Worm (Caenorhabditis elegans) whole organism, young adult: ENCODE data around the gene lsd-1.
A peak's percentile ranks its signal among the peaks of the same experiment; 100 is the strongest.
"Not testable (repeated sequence)": the region's sequence is repeated elsewhere in the genome, so short reads cannot be mapped to it uniquely, and the experiment has no call there.

Source experiments
- B0336.3 ChIP-seq: fragments of 200-800 bp; sonication (Bioruptor generic); IDR thresholded peaks from 2 replicates; pipeline ENCODE4 v1.3.6; 2022; ENCODE audit warnings: missing genetic modification characterization, missing compliant biosample characterization
- F22D6.2 ChIP-seq: sonication (generic microtip); optimal IDR thresholded peaks from 2 replicates; lab custom pipeline; 2016; ENCODE audit warnings: mild to moderate bottlenecking, missing genetic modification characterization, missing compliant biosample characterization
- Y67H2A.10 ChIP-seq: fragments of 200-800 bp; sonication (Bioruptor generic); conservative IDR thresholded peaks from 2 replicates; pipeline ENCODE4 v1.3.6; 2022; ENCODE audit warnings: missing genetic modification reagents, missing genetic modification characterization, missing compliant biosample characterization
- attf-6 ChIP-seq: fragments of 200-800 bp; sonication (Bioruptor generic); IDR thresholded peaks from 2 replicates; pipeline ENCODE4 v1.3.6; 2022; ENCODE audit warnings: missing genetic modification reagents, missing genetic modification characterization, missing compliant biosample characterization
- ccch-3 ChIP-seq: fragments of 200-800 bp; sonication (Bioruptor generic); optimal IDR thresholded peaks from 2 replicates; lab custom pipeline; 2018; ENCODE audit warnings: mild to moderate bottlenecking, missing genetic modification characterization, missing compliant biosample characterization
- cebp-1 ChIP-seq, 2 experiments: fragments of 200-800 bp in 1 of 2; sonication (Bioruptor generic) in 1 of 2; sonication (generic microtip) in 1 of 2; IDR thresholded peaks in 1 of 2; optimal IDR thresholded peaks in 1 of 2; 2 replicates each; pipeline versions ENCODE4 v1.3.6 to Lab custom; 2017 to 2022; ENCODE audit warnings: missing compliant biosample characterization in 2 of 2, missing genetic modification characterization in 2 of 2, mild to moderate bottlenecking in 1 of 2, missing genetic modification reagents in 1 of 2, moderate library complexity in 1 of 2
- ceh-40 ChIP-seq: fragments of 200-800 bp; sonication (Bioruptor generic); IDR thresholded peaks from 2 replicates; pipeline ENCODE4 v1.3.6; 2022; ENCODE audit warnings: missing genetic modification characterization, missing compliant biosample characterization
- die-1 ChIP-seq: sonication (generic microtip); optimal IDR thresholded peaks from 2 replicates; lab custom pipeline; 2016; ENCODE audit warnings: missing genotype, mild to moderate bottlenecking, missing genetic modification characterization, missing compliant biosample characterization
- egl-18 ChIP-seq: fragments of 200-800 bp; sonication (Bioruptor generic); IDR thresholded peaks from 2 replicates; pipeline ENCODE4 v1.3.6; 2022; ENCODE audit warnings: missing genetic modification reagents, missing genetic modification characterization, missing compliant biosample characterization
- egrh-3 ChIP-seq: fragments of 200-800 bp; sonication (Bioruptor generic); IDR thresholded peaks from 2 replicates; pipeline ENCODE4 v1.3.6; 2022; ENCODE audit warnings: missing genetic modification reagents, missing genetic modification characterization, missing compliant biosample characterization
- ekl-4 ChIP-seq: fragments of 200-800 bp; sonication (Bioruptor generic); IDR thresholded peaks from 2 replicates; pipeline ENCODE4 v1.3.6; 2022; ENCODE audit warnings: missing genetic modification reagents, missing genetic modification characterization, missing compliant biosample characterization
- him-1 ChIP-seq: sonication (generic microtip); optimal IDR thresholded peaks from 2 replicates; lab custom pipeline; 2016; ENCODE audit warnings: missing genotype, missing genetic modification reagents, missing genetic modification characterization, missing compliant biosample characterization
- hmg-20 ChIP-seq: fragments of 200-800 bp; sonication (Bioruptor generic); IDR thresholded peaks from 2 replicates; pipeline ENCODE4 v1.3.6; 2022; ENCODE audit warnings: missing genetic modification reagents, missing genetic modification characterization, missing compliant biosample characterization
- lag-1 ChIP-seq: fragments of 200-800 bp; sonication (Bioruptor generic); IDR thresholded peaks from 2 replicates; pipeline ENCODE4 v1.3.6; 2022; ENCODE audit warnings: missing genetic modification reagents, missing genetic modification characterization, missing compliant biosample characterization
- lin-35 ChIP-seq, 3 experiments: fragments of 150-350 bp in 2 of 3; sonication (generic microtip) in 1 of 3; optimal IDR thresholded peaks; 2 replicates each; lab custom pipeline; 2014 to 2018; ENCODE audit warnings: missing biosample characterization in 3 of 3, missing genetic modification characterization in 3 of 3, missing genetic modification reagents in 3 of 3
- lin-54 ChIP-seq: fragments of 200-800 bp; sonication (Bioruptor generic); optimal IDR thresholded peaks from 2 replicates; lab custom pipeline; 2018; ENCODE audit warnings: mild to moderate bottlenecking, missing genetic modification characterization, missing compliant biosample characterization
- madf-6 ChIP-seq: fragments of 200-800 bp; sonication (Bioruptor generic); IDR thresholded peaks from 2 replicates; pipeline ENCODE4 v1.3.6; 2022; ENCODE audit warnings: missing genetic modification reagents, missing genetic modification characterization, missing compliant biosample characterization
- mel-28 ChIP-seq: sonication (generic microtip); optimal IDR thresholded peaks from 2 replicates; lab custom pipeline; 2016; ENCODE audit warnings: borderline replicate concordance, mild to moderate bottlenecking, missing genetic modification characterization, missing compliant biosample characterization
- nfya-1 ChIP-seq: sonication (generic microtip); optimal IDR thresholded peaks from 2 replicates; lab custom pipeline; 2017; ENCODE audit warnings: antibody characterized with exemption, missing compliant biosample characterization, missing genetic modification characterization, borderline replicate concordance; ENCODE audit not compliant: insufficient read depth
- nhr-80 ChIP-seq: sonication (generic microtip); optimal IDR thresholded peaks from 2 replicates; lab custom pipeline; 2016; ENCODE audit warnings: missing genetic modification characterization, missing compliant biosample characterization
- pha-4 ChIP-seq: fragments of 150-350 bp; sonication (generic microtip); optimal IDR thresholded peaks from 2 replicates; lab custom pipeline; 2014; ENCODE audit warnings: missing biosample characterization, missing genetic modification reagents, missing genetic modification characterization
- sea-2 ChIP-seq: fragments of 200-800 bp; sonication (Bioruptor generic); IDR thresholded peaks from 2 replicates; pipeline ENCODE4 v1.3.6; 2022; ENCODE audit warnings: missing genetic modification characterization, missing compliant biosample characterization
- snpc-1.1 ChIP-seq: sonication (generic microtip); optimal IDR thresholded peaks from 2 replicates; lab custom pipeline; 2017; ENCODE audit warnings: missing genetic modification characterization, mild to moderate bottlenecking, missing compliant biosample characterization, antibody characterized with exemption, moderate library complexity, missing genotype, missing genetic modification reagents; ENCODE audit not compliant: insufficient read depth
- somi-1 ChIP-seq: fragments of 200-800 bp; sonication (Bioruptor generic); optimal IDR thresholded peaks from 2 replicates; lab custom pipeline; 2018; ENCODE audit warnings: mild to moderate bottlenecking, missing genetic modification characterization, missing compliant biosample characterization
- tbp1 ChIP-seq: fragments of 200-800 bp; sonication (Bioruptor generic); optimal IDR thresholded peaks from 2 replicates; lab custom pipeline; 2018; ENCODE audit warnings: mild to moderate bottlenecking, missing genetic modification characterization, missing compliant biosample characterization
- unc-130 ChIP-seq: sonication (generic microtip); optimal IDR thresholded peaks from 2 replicates; lab custom pipeline; 2016; ENCODE audit warnings: missing genetic modification reagents, missing genetic modification characterization, missing compliant biosample characterization
- zfh-2 ChIP-seq: fragments of 200-800 bp; sonication (Bioruptor generic); conservative IDR thresholded peaks from 2 replicates; pipeline ENCODE4 v1.3.6; 2022; ENCODE audit warnings: missing genetic modification reagents, missing genetic modification characterization, missing compliant biosample characterization
- zim-3 ChIP-seq: sonication (generic microtip); optimal IDR thresholded peaks from 2 replicates; lab custom pipeline; 2017; ENCODE audit warnings: mild to moderate bottlenecking, missing genetic modification characterization, moderate library complexity, missing compliant biosample characterization
- ztf-18 ChIP-seq: sonication (generic microtip); optimal IDR thresholded peaks from 2 replicates; lab custom pipeline; 2016; ENCODE audit warnings: missing genotype, mild to moderate bottlenecking, missing genetic modification characterization, missing compliant biosample characterization

lsd-1 gene

DNA sequence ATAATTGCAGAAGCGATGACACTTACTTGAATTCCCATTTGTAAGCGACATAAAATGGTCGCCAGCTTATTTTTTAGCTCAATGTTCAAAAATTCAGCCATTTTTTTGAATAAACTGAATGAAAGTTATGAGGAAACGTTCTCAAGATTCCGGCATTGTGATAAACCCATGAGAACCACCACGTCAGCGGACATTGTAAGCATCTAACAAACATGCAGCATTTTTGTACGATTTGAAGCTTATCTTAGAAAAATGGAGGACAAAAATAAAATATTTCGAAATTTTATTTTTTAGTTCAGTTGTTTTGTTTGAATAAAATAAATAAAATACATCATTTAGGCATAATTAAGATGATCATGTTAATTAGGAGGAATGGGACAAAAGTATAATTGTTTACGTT, 4.6 kb downstream of the lsd-1 start, which contains the start of gene T08D10.4:
TSS of gene T08D10.4 (minus strand) at position 101 of the 400 bp plus-strand sequence.
- TF ChIP-seq egrh-3, result no peak
- TF ChIP-seq tbp1, result no peak
- TF ChIP-seq sea-2 (GFP tag; lab: Robert Waterston, UW), result no peak
- no peak for TF ChIP-seq ceh-40 (GFP tag; lab: Robert Waterston, UW)
- no peak for TF ChIP-seq die-1 (tag; lab: Kevin White, UChicago)
- TF ChIP-seq lin-54 (GFP tag; lab: Kevin White, UChicago), result no peak
- no peak for TF ChIP-seq attf-6 (GFP tag; lab: Robert Waterston, UW)
- TF ChIP-seq hmg-20, result no peak
- no peak for TF ChIP-seq B0336.3 (GFP tag; lab: Robert Waterston, UW)
- no peak for TF ChIP-seq lag-1 (GFP tag; lab: Robert Waterston, UW)
- no peak for TF ChIP-seq ekl-4 (GFP tag; lab: Robert Waterston, UW)
- TF ChIP-seq zfh-2 (GFP tag; lab: Robert Waterston, UW), result no peak
- no peak for TF ChIP-seq unc-130
- TF ChIP-seq him-1 (tag; lab: Kevin White, UChicago), result no peak
- no peak for TF ChIP-seq Y67H2A.10 (GFP tag; lab: Robert Waterston, UW)
- no peak for TF ChIP-seq madf-6 (GFP tag; lab: Robert Waterston, UW)

DNA sequence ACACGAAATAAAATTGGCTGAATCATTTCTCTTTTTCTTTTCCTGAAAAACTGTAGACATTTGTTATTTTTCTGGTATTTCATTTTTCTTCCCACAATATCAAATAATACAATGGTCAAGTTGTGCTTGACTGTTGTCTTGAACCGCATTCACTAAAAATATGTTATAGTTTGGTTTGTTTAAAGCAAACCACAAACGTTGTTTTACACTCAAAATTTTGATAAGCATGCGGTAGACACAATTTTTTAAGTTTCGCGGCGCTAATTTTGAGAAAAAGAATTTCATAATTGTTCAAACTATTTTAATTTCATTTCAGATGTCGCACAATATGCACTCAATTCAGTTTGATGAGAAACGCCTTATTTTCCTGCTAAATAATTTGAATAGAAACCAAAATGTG, 6.5 kb downstream of the lsd-1 start, which contains the start of gene T08D10.3:
TSS of gene T08D10.3 (plus strand) at position 301 of the 400 bp plus-strand sequence.
- TF ChIP-seq egl-18 (no peak), nhr-80 (tag; lab: Kevin White, UChicago) (peak; percentile 8), ccch-3 (GFP tag; lab: Kevin White, UChicago) (no peak), sea-2 (GFP tag; lab: Robert Waterston, UW) (no peak)

DNA sequence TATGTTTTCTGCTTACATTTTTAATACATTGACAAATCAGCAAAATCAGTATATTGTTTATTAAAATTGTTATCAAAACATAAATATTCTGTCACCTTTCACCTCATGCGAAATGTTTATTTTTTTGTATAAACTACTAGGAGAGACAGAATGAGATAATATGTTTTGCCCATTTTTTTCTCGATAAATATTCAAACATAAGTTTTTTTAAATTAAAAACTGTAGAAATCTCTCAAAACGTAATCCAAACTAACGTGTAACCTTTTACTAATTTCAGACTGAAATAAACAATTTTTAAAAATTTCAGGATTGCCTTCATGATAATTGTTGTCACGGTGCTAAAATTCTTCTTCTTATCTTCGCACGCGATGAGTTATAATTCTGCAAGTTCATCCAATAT, 8.6 kb downstream of the lsd-1 start, which contains the start of gene T08D10.5:
TSS of gene T08D10.5 (plus strand) at position 301 of the 400 bp plus-strand sequence.
- no peak for TF ChIP-seq zim-3
- no peak for TF ChIP-seq cebp-1 (GFP tag; IDR thresholded peaks at IDR 0.05; lab: Robert Waterston, UW)
- no peak for TF ChIP-seq cebp-1 (tag; optimal IDR thresholded peaks at IDR 0.05; lab: Kevin White, UChicago)
- TF ChIP-seq lin-35 (GFP tag; optimal IDR thresholded peaks at IDR 0.05; lab: Kevin White, UChicago), result no peak
- no peak for TF ChIP-seq ztf-18 (tag; lab: Kevin White, UChicago)
- no peak for TF ChIP-seq nfya-1 (tag; lab: Kevin White, UChicago)

DNA sequence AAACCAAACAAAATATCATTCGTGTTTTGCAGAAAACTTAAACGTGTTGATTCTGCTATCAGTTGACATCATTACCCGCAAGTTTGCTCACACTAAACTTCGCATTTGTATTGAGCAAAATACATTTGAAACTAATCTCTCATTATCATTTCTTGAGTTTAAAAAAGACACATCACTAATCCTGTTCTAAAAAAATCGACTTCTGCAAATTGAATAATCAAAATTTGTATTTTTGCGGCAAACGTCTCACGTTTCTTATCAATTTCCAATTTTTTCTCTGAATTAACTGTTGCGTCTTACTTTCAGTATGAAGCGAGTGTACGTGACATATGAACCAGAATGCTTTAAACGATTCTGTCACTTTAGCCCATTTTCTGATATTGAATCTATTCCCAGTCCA, 11.2 kb downstream of the lsd-1 start, which contains the start of gene C49F5.8:
TSS of gene C49F5.8 (plus strand) at position 301 of the 400 bp plus-strand sequence.
- TF ChIP-seq pha-4 (tag; lab: Kevin White, UChicago) (no peak), mel-28 (no peak), F22D6.2 (no peak), snpc-1.1 (tag; lab: Kevin White, UChicago) (no peak), nhr-80 (tag; lab: Kevin White, UChicago) (peak; percentile 7)
- TF ChIP-seq, all 124 proteins: peak for 1

DNA sequence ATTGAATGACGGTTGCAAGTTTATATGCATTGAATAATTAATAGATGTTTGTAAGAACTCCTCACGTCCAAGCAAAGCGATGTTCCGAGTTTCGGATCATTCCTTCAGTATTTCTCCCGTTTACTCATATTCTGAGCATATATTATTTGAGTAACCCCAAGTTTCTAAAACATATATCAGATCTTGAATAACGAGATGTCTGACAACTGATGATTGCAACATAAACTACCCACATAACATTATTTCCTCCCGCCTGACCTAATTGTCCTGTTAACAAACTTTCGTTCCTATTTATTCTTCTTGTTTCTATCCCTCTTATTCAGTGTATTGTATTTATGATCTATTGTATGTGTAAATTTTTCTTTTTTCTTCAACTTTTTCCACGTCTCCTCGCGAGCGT, 12.5 kb downstream of the lsd-1 start, which contains the start of gene C49F5.13:
TSS of gene C49F5.13 (plus strand) at position 301 of the 400 bp plus-strand sequence.
- not testable (repeated sequence) for TF ChIP-seq F22D6.2; die-1 (tag; lab: Kevin White, UChicago); somi-1 (GFP tag; lab: Kevin White, UChicago)
